Fruit fly (Drosophila melanogaster): Measurements from ENCODE around the gene CG34244.

- no peak for TF ChIP-seq Lpt (GFP tag; optimal IDR thresholded peaks at IDR 0.05)
- no peak for TF ChIP-seq CG10669 (GFP tag; optimal IDR thresholded peaks at IDR 0.05)
- TF ChIP-seq fd85E (GFP tag; optimal IDR thresholded peaks at IDR 0.05) = no peak
- no peak for TF ChIP-seq Blimp-1 (GFP tag; optimal IDR thresholded peaks at IDR 0.05)
- no peak for TF ChIP-seq Sox102F (GFP tag; optimal IDR thresholded peaks at IDR 0.05)
- no peak for TF ChIP-seq CG3032 (tag; optimal IDR thresholded peaks at IDR 0.05)
- TF ChIP-seq cyc (GFP tag; optimal IDR thresholded peaks at IDR 0.05) = no peak
- TF ChIP-seq OdsH (GFP tag; optimal IDR thresholded peaks at IDR 0.05) = no peak
- TF ChIP-seq vri (GFP tag; optimal IDR thresholded peaks at IDR 0.05) = no peak
- no peak for TF ChIP-seq achi (GFP tag; optimal IDR thresholded peaks at IDR 0.05)
Measured at dm6 chr3L:14211616-14212015, 24.1 kb downstream of the CG34244 start.

Data from whole organism, prepupa.